Worm (Caenorhabditis elegans): ENCODE measurements around the gene T22G5.3.
A peak's percentile ranks its signal among the peaks of the same experiment; 100 is the strongest.

The T22G5.3 gene

DNA sequence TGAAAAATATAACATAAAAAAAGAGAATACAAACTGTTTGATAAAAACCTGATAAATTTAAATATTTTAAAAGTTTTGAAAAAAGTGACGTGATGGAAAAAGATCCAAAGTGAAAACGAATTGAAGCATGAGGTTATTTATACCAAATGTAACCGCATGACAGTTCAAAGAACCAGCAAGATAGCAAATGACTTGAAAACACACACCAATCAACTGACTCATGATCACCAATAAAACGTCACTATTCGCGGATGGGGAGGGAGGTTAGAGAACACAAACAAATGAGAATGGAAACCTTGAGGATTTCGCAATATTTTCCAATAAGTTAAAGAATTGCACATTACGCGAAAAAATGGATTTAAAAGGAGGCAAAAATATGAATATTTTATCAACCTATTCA, 28.7 kb downstream of the T22G5.3 start, which contains the start of gene C06B3.7 (continued):
- TF ChIP-seq php-3 (GFP tag; IDR thresholded peaks at IDR 0.05), result peak; percentile 92
- TF ChIP-seq ama-1 (optimal IDR thresholded peaks at IDR 0.05), result peak; percentile 81
- peak; percentile 36 to 93 for TF ChIP-seq mdl-1 (tag; optimal IDR thresholded peaks at IDR 0.05)
- TF ChIP-seq nhr-6 (tag; optimal IDR thresholded peaks at IDR 0.05), result peak; percentile 91
- peak; percentile 49 for TF ChIP-seq ztf-7 (tag; optimal IDR thresholded peaks at IDR 0.05)
- TF ChIP-seq nhr-102 (tag; optimal IDR thresholded peaks at IDR 0.05), result peak; percentile 57
- peak; percentile 90 for TF ChIP-seq mep-1 (tag; optimal IDR thresholded peaks at IDR 0.05)
- peak; percentile 16; the same call in 1 of the 2 replicates for TF ChIP-seq lin-1 (GFP tag; IDR thresholded peaks at IDR 0.05)
- no peak for TF ChIP-seq ces-1 (GFP tag; optimal IDR thresholded peaks at IDR 0.05)
- peak; percentile 96 for TF ChIP-seq nhr-77 (tag; optimal IDR thresholded peaks at IDR 0.05)
- 0 out of 2 replicates have a peak, but pooled peaks have one; percentile 29 for TF ChIP-seq T26A8.4 (GFP tag; IDR thresholded peaks at IDR 0.05)
- peak; percentile 99 for TF ChIP-seq aha-1 (tag)
- TF ChIP-seq attf-4 (tag; optimal IDR thresholded peaks at IDR 0.05), result no peak
- peak; percentile 47 for TF ChIP-seq mxl-3 (GFP tag; optimal IDR thresholded peaks at IDR 0.05)
- peak; percentile 95 for TF ChIP-seq dmd-6 (GFP tag; IDR thresholded peaks at IDR 0.05)
- TF ChIP-seq lin-13 (GFP tag; optimal IDR thresholded peaks at IDR 0.05), result peak; percentile 62
- TF ChIP-seq saeg-2 (GFP tag; IDR thresholded peaks at IDR 0.05), result 0 out of 2 replicates have a peak, but pooled peaks have one; percentile 10
- TF ChIP-seq unc-62 (GFP tag; optimal IDR thresholded peaks at IDR 0.05 in 1 of 2), result peak in 1 of 2 experiments; percentile 98
- no peak for TF ChIP-seq unc-62 (tag; optimal IDR thresholded peaks at IDR 0.05)
- TF ChIP-seq nhr-28 (tag; optimal IDR thresholded peaks at IDR 0.05), result peak; percentile 95
- peak; percentile 98 for TF ChIP-seq nhr-11 (tag; optimal IDR thresholded peaks at IDR 0.05)
- TF ChIP-seq hif-1 (tag; optimal IDR thresholded peaks at IDR 0.05), result peak in 1 of 2 experiments; percentile 71
- peak; percentile 30; the same call in 1 of the 2 replicates for TF ChIP-seq pha-4 (GFP tag; IDR thresholded peaks at IDR 0.05)
- TF ChIP-seq pha-4 (tag; optimal IDR thresholded peaks at IDR 0.05), result peak; percentile 41
- TF ChIP-seq nhr-25 (tag; optimal IDR thresholded peaks at IDR 0.05; ENCODE audit: borderline replicate concordance, insufficient read depth), result peak; percentile 52
- TF ChIP-seq daf-8 (GFP tag; IDR thresholded peaks at IDR 0.05), result no peak
- no peak for TF ChIP-seq nhr-76 (tag; optimal IDR thresholded peaks at IDR 0.05)
- no peak for TF ChIP-seq mxl-2 (GFP tag; conservative IDR thresholded peaks at IDR 0.05)
- peak; percentile 99 for TF ChIP-seq hlh-30 (tag; optimal IDR thresholded peaks at IDR 0.05; ENCODE audit: insufficient read depth)
- no peak for TF ChIP-seq spr-3 (GFP tag; optimal IDR thresholded peaks at IDR 0.05)
- no peak for TF ChIP-seq F44E2.7 (GFP tag; IDR thresholded peaks at IDR 0.05)
- TF ChIP-seq pqm-1 (tag; optimal IDR thresholded peaks at IDR 0.05), result peak; percentile 57
- TF ChIP-seq zip-2 (tag; optimal IDR thresholded peaks at IDR 0.05), result peak; percentile 83

DNA sequence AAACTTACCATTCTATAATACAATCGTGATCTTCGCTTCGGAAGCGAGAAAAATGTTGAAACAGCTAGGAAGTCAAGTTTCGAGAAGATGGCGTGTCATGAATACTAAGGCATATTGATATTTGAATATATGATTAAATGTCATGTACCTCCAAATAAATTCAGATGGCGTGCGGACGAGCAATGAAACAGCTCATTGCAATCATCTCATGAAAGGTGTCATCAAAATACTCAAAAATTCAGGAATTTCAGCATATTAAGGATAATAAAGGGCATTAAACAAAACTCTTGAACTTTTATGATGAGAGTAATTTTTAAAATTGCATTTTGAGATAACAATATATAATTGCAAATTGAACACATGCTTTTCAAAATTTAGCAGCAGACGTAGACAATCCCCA, 34.7 kb downstream of the T22G5.3 start, which contains the start of gene gcy-32:
Gene gcy-32 (minus strand): TSS at position 101 of the 400 bp plus-strand sequence.
- TF ChIP-seq mep-1 (tag; optimal IDR thresholded peaks at IDR 0.05) (no peak), tag-97 (GFP tag; IDR thresholded peaks at IDR 0.05) (no peak), nhr-102 (tag; optimal IDR thresholded peaks at IDR 0.05) (no peak), zfp-3 (GFP tag; conservative IDR thresholded peaks at IDR 0.05) (no peak), skn-1 (tag; optimal IDR thresholded peaks at IDR 0.05) (no peak), unc-62 (GFP tag; optimal IDR thresholded peaks at IDR 0.05 in 1 of 2) (no peak), unc-62 (tag; optimal IDR thresholded peaks at IDR 0.05) (no peak), nhr-11 (tag; optimal IDR thresholded peaks at IDR 0.05) (no peak), ceh-28 (tag; optimal IDR thresholded peaks at IDR 0.05) (no peak), lin-13 (GFP tag; optimal IDR thresholded peaks at IDR 0.05) (no peak), lir-3 (tag; optimal IDR thresholded peaks at IDR 0.05) (no peak), duxl-1 (tag; optimal IDR thresholded peaks at IDR 0.05; ENCODE audit: poor library complexity) (no peak), lim-7 (GFP tag; IDR thresholded peaks at IDR 0.05) (no peak), ceh-62 (tag; optimal IDR thresholded peaks at IDR 0.05) (no peak)
